Fruit fly (Drosophila melanogaster) whole organism, pupa: Measurements from ENCODE around the gene Cpr100A.
A peak's percentile ranks its signal among the peaks of the same experiment; 100 is the strongest.

ENCODE experiments used
- CG10348 ChIP-seq: fragments of 200-800 bp; sonication (Bioruptor generic); IDR thresholded peaks from 2 replicates; pipeline ENCODE4 v1.3.6; 2022; ENCODE audit warnings: missing biosample characterization, missing genetic modification characterization
- CG12605 ChIP-seq: fragments of 200-800 bp; sonication (Bioruptor generic); IDR thresholded peaks from 2 replicates; pipeline ENCODE4 v1.3.6; 2022; ENCODE audit warnings: missing biosample characterization, missing genetic modification characterization
- CG13204 ChIP-seq: fragments of 200-800 bp; sonication (Bioruptor generic); optimal IDR thresholded peaks from 2 replicates; lab custom pipeline; 2018; ENCODE audit warnings: missing biosample characterization, mild to moderate bottlenecking, missing genetic modification characterization, moderate library complexity
- CG14655 ChIP-seq: fragments of 200-800 bp; sonication (Bioruptor generic); optimal IDR thresholded peaks from 3 replicates; lab custom pipeline; 2017; ENCODE audit warnings: mild to moderate bottlenecking, missing biosample characterization, missing genetic modification reagents, missing genetic modification characterization
- CG15710 ChIP-seq: fragments of 200-800 bp; sonication (Bioruptor generic); optimal IDR thresholded peaks from 2 replicates; lab custom pipeline; 2018; ENCODE audit warnings: missing biosample characterization, mild to moderate bottlenecking, missing genetic modification characterization, moderate library complexity
- CG17806 ChIP-seq: fragments of 200-800 bp; sonication (Bioruptor generic); optimal IDR thresholded peaks from 2 replicates; lab custom pipeline; 2018; ENCODE audit warnings: missing biosample characterization, mild to moderate bottlenecking, missing genetic modification characterization, moderate library complexity
- CG32121 ChIP-seq: fragments of 200-800 bp; sonication (Bioruptor generic); IDR thresholded peaks from 2 replicates; pipeline ENCODE4 v1.3.6; 2022; ENCODE audit warnings: missing biosample characterization, missing genetic modification characterization
- CG34367 ChIP-seq: fragments of 200-800 bp; sonication (Bioruptor generic); optimal IDR thresholded peaks from 2 replicates; lab custom pipeline; 2018; ENCODE audit warnings: missing biosample characterization, mild to moderate bottlenecking, missing genetic modification characterization
- CG4496 ChIP-seq: fragments of 200-800 bp; sonication (Bioruptor generic); IDR thresholded peaks from 3 replicates; pipeline ENCODE4 v1.3.6; 2022; ENCODE audit warnings: missing biosample characterization, missing genetic modification characterization
- CG8159 ChIP-seq: fragments of 200-800 bp; sonication (Bioruptor generic); optimal IDR thresholded peaks from 3 replicates; lab custom pipeline; 2018; ENCODE audit warnings: missing biosample characterization, mild to moderate bottlenecking, missing genetic modification characterization, moderate library complexity
- CG8301 ChIP-seq: fragments of 200-800 bp; sonication (Bioruptor generic); optimal IDR thresholded peaks from 2 replicates; lab custom pipeline; 2018; ENCODE audit warnings: missing biosample characterization, mild to moderate bottlenecking, missing genetic modification characterization
- CG9948 ChIP-seq: fragments of 200-800 bp; sonication (Bioruptor generic); optimal IDR thresholded peaks from 2 replicates; lab custom pipeline; 2018; ENCODE audit warnings: missing biosample characterization, mild to moderate bottlenecking, missing genetic modification characterization, moderate library complexity
- D1 ChIP-seq: fragments of 200-800 bp; sonication (Bioruptor generic); optimal IDR thresholded peaks from 2 replicates; lab custom pipeline; 2018; ENCODE audit warnings: missing biosample characterization, mild to moderate bottlenecking, missing genetic modification characterization, moderate library complexity
- EcR ChIP-seq: fragments of 200-800 bp; sonication (Bioruptor generic); optimal IDR thresholded peaks from 3 replicates; lab custom pipeline; 2019; ENCODE audit warnings: missing biosample characterization, missing genetic modification characterization, mild to moderate bottlenecking, moderate library complexity, missing genetic modification reagents
- Ets98B ChIP-seq: fragments of 200-800 bp; sonication (Bioruptor generic); IDR thresholded peaks from 2 replicates; pipeline ENCODE4 v1.3.6; 2022; ENCODE audit warnings: missing biosample characterization, missing genetic modification characterization
- Pif1A ChIP-seq: fragments of 200-800 bp; sonication (Bioruptor generic); optimal IDR thresholded peaks from 3 replicates; lab custom pipeline; 2016; ENCODE audit warnings: missing biosample characterization, missing genetic modification characterization
- Pif1B ChIP-seq: fragments of 200-800 bp; sonication (Bioruptor generic); optimal IDR thresholded peaks from 3 replicates; lab custom pipeline; 2016; ENCODE audit warnings: missing biosample characterization, missing genetic modification characterization
- Snoo ChIP-seq: fragments of 200-800 bp; sonication (Bioruptor generic); optimal IDR thresholded peaks from 3 replicates; lab custom pipeline; 2017; ENCODE audit warnings: missing biosample characterization, mild to moderate bottlenecking, missing genetic modification characterization, inconsistent platforms
- fd96Ca ChIP-seq: fragments of 200-800 bp; sonication (Bioruptor generic); IDR thresholded peaks from 3 replicates; pipeline ENCODE4 v1.3.6; 2022; ENCODE audit warnings: missing biosample characterization, missing genetic modification characterization
- gl ChIP-seq: fragments of 200-800 bp; sonication (Bioruptor generic); optimal IDR thresholded peaks from 2 replicates; lab custom pipeline; 2018; ENCODE audit warnings: missing biosample characterization, mild to moderate bottlenecking, missing genetic modification characterization
- rn ChIP-seq: fragments of 200-800 bp; sonication (Bioruptor generic); IDR thresholded peaks from 2 replicates; pipeline ENCODE4 v1.3.6; 2022; ENCODE audit warnings: missing biosample characterization, missing genetic modification characterization

Cpr100A gene

DNA sequence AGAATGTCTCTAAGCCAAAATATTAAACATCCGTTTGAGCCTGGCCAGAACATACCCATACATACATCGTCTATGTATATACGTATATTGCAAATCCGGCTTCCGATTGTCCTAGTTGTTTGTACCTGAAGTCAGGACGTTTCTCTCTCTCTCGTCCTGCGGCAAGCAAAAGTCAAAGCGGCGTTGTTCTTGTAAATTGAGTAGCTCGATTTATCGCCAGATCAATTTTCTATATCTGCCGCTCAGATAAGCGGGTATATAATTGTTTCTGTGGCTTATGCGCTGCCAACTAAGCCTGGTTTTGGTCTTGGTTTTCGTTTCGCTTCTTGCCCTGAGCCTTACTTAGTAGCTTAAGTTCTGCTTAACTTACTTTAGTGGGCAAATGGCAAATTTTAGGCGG, 10.7 kb upstream of the Cpr100A start:
- TF ChIP-seq EcR (GFP tag; lab: Kevin White, UChicago) (no peak), CG14655 (GFP tag; lab: Kevin White, UChicago) (no peak), D1 (no peak), CG8301 (tag; lab: Kevin White, UChicago) (no peak), CG9948 (tag; lab: Kevin White, UChicago) (no peak), CG13204 (GFP tag; lab: Kevin White, UChicago) (no peak), fd96Ca (no peak)

DNA sequence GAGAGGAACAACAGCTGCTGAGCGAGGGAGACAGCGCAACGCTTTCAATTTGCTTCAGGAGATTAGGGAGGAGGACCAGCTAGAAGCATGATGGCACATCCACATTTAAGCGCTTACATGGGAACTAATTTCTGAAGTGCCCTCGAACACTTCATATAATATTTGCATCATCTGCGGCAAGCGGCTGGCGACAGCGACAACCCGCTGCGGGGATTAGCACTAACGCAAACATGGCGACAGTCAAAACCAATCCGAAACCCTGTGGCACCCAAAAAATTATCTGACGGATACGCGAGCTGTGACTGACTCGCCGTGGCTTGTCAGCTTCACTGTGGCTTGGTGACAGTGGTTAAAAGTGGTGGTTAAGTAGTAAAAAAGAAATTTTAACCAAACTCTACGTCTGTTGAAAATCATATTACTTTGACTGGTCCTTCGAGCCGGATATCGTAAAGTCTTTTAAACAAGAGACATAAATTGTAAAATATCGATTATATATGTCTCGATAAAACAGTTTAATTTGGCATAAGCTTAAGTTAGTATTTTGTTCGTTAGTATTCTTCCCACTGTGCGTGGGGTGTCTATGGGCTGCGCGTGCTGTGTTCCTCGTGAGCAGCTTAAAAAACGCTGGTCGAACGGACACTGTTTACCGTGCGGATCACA, 7.3 kb upstream of the Cpr100A start:
- TF ChIP-seq CG13204 (GFP tag; lab: Kevin White, UChicago) (no peak), CG8159 (tag; lab: Kevin White, UChicago) (peak; percentile 12), Pif1A (GFP tag; lab: Kevin White, UChicago) (peak; percentile 2)

DNA sequence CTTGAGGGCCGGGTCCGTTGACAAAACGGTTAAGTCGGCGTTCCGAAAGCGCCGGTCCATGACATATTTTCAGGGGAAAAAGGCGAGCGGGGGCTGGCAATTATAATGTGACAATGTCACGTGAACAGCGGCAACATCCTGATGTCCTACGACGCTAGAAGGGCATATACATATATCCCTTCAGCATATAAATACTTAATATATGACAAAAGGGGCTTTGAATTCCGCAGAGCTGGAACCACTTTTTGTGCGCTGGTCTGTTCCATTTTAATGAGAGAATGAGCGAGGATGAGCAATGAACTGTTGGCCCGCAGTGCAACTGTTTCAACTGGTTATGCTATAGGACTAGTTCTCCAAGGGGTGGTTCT, 6.8 kb upstream of the Cpr100A start:
- TF ChIP-seq CG8159 (tag; lab: Kevin White, UChicago) (no peak), CG17806 (no peak), Pif1B (GFP tag; lab: Kevin White, UChicago) (no peak), CG13204 (GFP tag; lab: Kevin White, UChicago) (no peak)

DNA sequence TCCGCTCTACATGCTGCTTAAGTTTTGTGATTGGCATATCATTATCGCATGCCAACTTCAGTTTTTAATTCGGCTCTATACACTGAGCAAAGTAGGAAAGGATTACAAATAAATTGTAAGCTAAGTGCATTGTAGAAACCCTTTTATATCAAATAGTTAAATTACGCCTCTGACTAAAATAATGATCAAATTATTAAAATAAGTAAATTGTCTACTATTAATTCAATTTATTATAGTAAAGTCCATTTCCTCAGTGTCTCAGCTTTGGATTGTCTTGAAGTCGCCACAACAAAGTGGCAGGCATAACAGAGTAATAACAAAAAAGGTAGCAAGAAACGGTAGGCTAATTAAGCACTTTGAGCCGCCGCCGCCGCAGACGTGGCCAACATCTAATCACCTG, 4.8 kb upstream of the Cpr100A start:
- TF ChIP-seq D1 (no peak), CG32121 (GFP tag; lab: Robert Waterston, UW) (peak; percentile 28; the same call in 1 of the 2 replicates)

dm6 chr3R:30863971-30864370, 3.4 kb upstream of the Cpr100A start:
- no peak for TF ChIP-seq CG8159 (tag; lab: Kevin White, UChicago)
- TF ChIP-seq CG32121 (GFP tag; lab: Robert Waterston, UW) = no peak
- TF ChIP-seq Snoo (tag; lab: Kevin White, UChicago) = peak; percentile 63
- no peak for TF ChIP-seq CG17806
- 0 out of 3 replicates have a peak, but pooled peaks have one; percentile 31 for TF ChIP-seq CG4496 (GFP tag; lab: Robert Waterston, UW)
- TF ChIP-seq Pif1B (GFP tag; lab: Kevin White, UChicago) = no peak
- TF ChIP-seq CG15710 (tag; lab: Kevin White, UChicago) = no peak
- no peak for TF ChIP-seq CG34367 (tag; lab: Kevin White, UChicago)
- TF ChIP-seq CG10348 (GFP tag; lab: Robert Waterston, UW) = no peak
- no peak for TF ChIP-seq CG13204 (GFP tag; lab: Kevin White, UChicago)
- TF ChIP-seq fd96Ca = no peak
- TF ChIP-seq EcR (GFP tag; lab: Kevin White, UChicago) = peak; percentile 48
- TF ChIP-seq CG14655 (GFP tag; lab: Kevin White, UChicago) = no peak
- TF ChIP-seq CG9948 (tag; lab: Kevin White, UChicago) = no peak
- TF ChIP-seq D1 = no peak

- TF ChIP-seq CG14655 (GFP tag; lab: Kevin White, UChicago) (peak; percentile 33), CG4496 (GFP tag; lab: Robert Waterston, UW) (0 out of 3 replicates have a peak, but pooled peaks have one; percentile 49), CG10348 (GFP tag; lab: Robert Waterston, UW) (no peak), CG34367 (tag; lab: Kevin White, UChicago) (peak; percentile 25), D1 (no peak), gl (tag; lab: Kevin White, UChicago) (no peak), CG9948 (tag; lab: Kevin White, UChicago) (peak; percentile 33), CG15710 (tag; lab: Kevin White, UChicago) (peak; percentile 65), Ets98B (GFP tag; lab: Robert Waterston, UW) (no peak), CG8159 (tag; lab: Kevin White, UChicago) (peak; percentile 73), EcR (GFP tag; lab: Kevin White, UChicago) (no peak), CG12605 (GFP tag; lab: Robert Waterston, UW) (no peak), CG17806 (peak; percentile 39), CG8301 (tag; lab: Kevin White, UChicago) (peak; percentile 43), CG32121 (GFP tag; lab: Robert Waterston, UW) (no peak), fd96Ca (no peak), CG13204 (GFP tag; lab: Kevin White, UChicago) (no peak), rn (GFP tag; lab: Robert Waterston, UW) (no peak), Pif1B (GFP tag; lab: Kevin White, UChicago) (no peak), Snoo (tag; lab: Kevin White, UChicago) (no peak), Pif1A (GFP tag; lab: Kevin White, UChicago) (peak; percentile 33)
Observed at dm6 chr3R:30864465-30864864, 2.9 kb upstream of the Cpr100A start.

- TF ChIP-seq CG17806 (no peak), CG34367 (tag; lab: Kevin White, UChicago) (no peak), Pif1B (GFP tag; lab: Kevin White, UChicago) (no peak), fd96Ca (no peak), CG10348 (GFP tag; lab: Robert Waterston, UW) (no peak), CG9948 (tag; lab: Kevin White, UChicago) (peak; percentile 11), rn (GFP tag; lab: Robert Waterston, UW) (no peak), Ets98B (GFP tag; lab: Robert Waterston, UW) (no peak), D1 (no peak), EcR (GFP tag; lab: Kevin White, UChicago) (no peak), CG14655 (GFP tag; lab: Kevin White, UChicago) (no peak), CG12605 (GFP tag; lab: Robert Waterston, UW) (no peak), CG13204 (GFP tag; lab: Kevin White, UChicago) (no peak), Pif1A (GFP tag; lab: Kevin White, UChicago) (no peak), CG15710 (tag; lab: Kevin White, UChicago) (peak; percentile 53), CG32121 (GFP tag; lab: Robert Waterston, UW) (no peak), CG8159 (tag; lab: Kevin White, UChicago) (peak; percentile 56), CG4496 (GFP tag; lab: Robert Waterston, UW) (no peak), CG8301 (tag; lab: Kevin White, UChicago) (no peak), gl (tag; lab: Kevin White, UChicago) (no peak), Snoo (tag; lab: Kevin White, UChicago) (no peak)
Observed at dm6 chr3R:30865365-30865770, 2.0 kb upstream of the Cpr100A start.
